Worm (Caenorhabditis elegans): Measurements from ENCODE around the gene his-59.

DNA sequence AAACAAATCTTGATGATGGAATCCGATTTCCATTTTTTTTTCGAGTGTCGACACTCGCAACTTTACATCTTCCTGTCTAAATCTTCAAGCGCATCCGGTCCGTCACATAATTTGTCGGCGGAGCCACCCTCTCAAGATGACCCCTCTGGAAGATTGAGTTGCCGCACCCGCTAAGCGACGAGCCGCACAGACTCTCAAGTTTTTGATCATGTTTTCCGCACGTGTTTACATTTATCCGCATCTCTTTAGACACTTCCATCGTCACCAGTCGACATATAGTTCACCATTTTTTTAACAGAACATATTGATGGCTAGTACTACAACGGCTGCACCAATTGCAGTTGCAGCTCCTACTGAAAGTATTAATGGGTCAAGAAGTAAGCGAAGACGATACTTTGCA lies 3.4 kb downstream of the his-59 start, which contains the start of gene F55G1.1:
- TF ChIP-seq unc-39 (tag; optimal IDR thresholded peaks at IDR 0.05) (no peak), nhr-76 (tag; optimal IDR thresholded peaks at IDR 0.05) (no peak), nhr-28 (tag; optimal IDR thresholded peaks at IDR 0.05) (no peak), zag-1 (tag; optimal IDR thresholded peaks at IDR 0.05) (no peak), hif-1 (tag; optimal IDR thresholded peaks at IDR 0.05) (no peak), ces-1 (GFP tag; optimal IDR thresholded peaks at IDR 0.05) (no peak), aha-1 (tag) (no peak), daf-12 (tag; optimal IDR thresholded peaks at IDR 0.05) (no peak), mep-1 (tag; optimal IDR thresholded peaks at IDR 0.05) (no peak), pqm-1 (tag; optimal IDR thresholded peaks at IDR 0.05) (no peak), mdl-1 (tag; optimal IDR thresholded peaks at IDR 0.05) (no peak), skn-1 (tag; optimal IDR thresholded peaks at IDR 0.05) (no peak)

Measured in whole organism, L4 larva.